Fruit fly (Drosophila melanogaster) whole organism, embryonic: ENCODE measurements around the gene dmrt11E.

Source experiments
- Aef1 ChIP-seq: fragments of 200-800 bp; sonication (Bioruptor generic); IDR thresholded peaks from 3 replicates; pipeline ENCODE4 v1.3.6; 2022; ENCODE audit warnings: missing biosample characterization, missing genetic modification characterization
- Antp ChIP-seq: fragments of 200-800 bp; sonication (Bioruptor generic); optimal IDR thresholded peaks from 3 replicates; lab custom pipeline; 2016; ENCODE audit warnings: missing biosample characterization, missing genetic modification characterization
- Awh ChIP-seq: fragments of 200-800 bp; sonication (Bioruptor generic); IDR thresholded peaks from 2 replicates; pipeline ENCODE4, ENCODE4 v1.3.6; 2022; ENCODE audit warnings: missing biosample characterization, missing genetic modification characterization
- BtbVII ChIP-seq: fragments of 200-800 bp; sonication (Bioruptor generic); optimal IDR thresholded peaks from 3 replicates; lab custom pipeline; 2017; ENCODE audit warnings: missing biosample characterization, mild to moderate bottlenecking, missing genetic modification characterization
- CG11093 ChIP-seq: fragments of 200-800 bp; sonication (Bioruptor generic); IDR thresholded peaks from 3 replicates; pipeline ENCODE4 v1.3.6; 2022; ENCODE audit warnings: missing biosample characterization, missing genetic modification characterization
- CG11398 ChIP-seq: fragments of 200-800 bp; sonication (Bioruptor generic); optimal IDR thresholded peaks from 2 replicates; lab custom pipeline; 2016; ENCODE audit warnings: missing biosample characterization, missing genetic modification characterization
- CG13287 ChIP-seq: fragments of 200-800 bp; sonication (Bioruptor generic); IDR thresholded peaks from 2 replicates; pipeline ENCODE4 v1.3.6; 2022; ENCODE audit warnings: missing biosample characterization, missing genetic modification characterization; ENCODE audit not compliant: partially characterized antibody
- CG13296 ChIP-seq: fragments of 200-800 bp; sonication (Bioruptor generic); optimal IDR thresholded peaks from 3 replicates; lab custom pipeline; 2018; ENCODE audit warnings: missing biosample characterization, mild to moderate bottlenecking, missing genetic modification characterization
- CG13424 ChIP-seq: fragments of 200-800 bp; sonication (Bioruptor generic); optimal IDR thresholded peaks from 2 replicates; lab custom pipeline; 2019; ENCODE audit warnings: missing biosample characterization, mild to moderate bottlenecking, missing genetic modification characterization, moderate library complexity
- CG18764 ChIP-seq: fragments of 200-800 bp; sonication (Bioruptor generic); optimal IDR thresholded peaks from 3 replicates; lab custom pipeline; 2016; ENCODE audit warnings: missing biosample characterization, missing genetic modification characterization
- CG2712 ChIP-seq: fragments of 200-800 bp; optimal IDR thresholded peaks from 3 replicates; lab custom pipeline; 2019; ENCODE audit warnings: missing biosample characterization, mild to moderate bottlenecking, missing genetic modification characterization, moderate library complexity
- CG3281 ChIP-seq: fragments of 200-800 bp; sonication (Bioruptor generic); optimal IDR thresholded peaks from 3 replicates; lab custom pipeline; 2017; ENCODE audit warnings: missing biosample characterization, mild to moderate bottlenecking, missing genetic modification characterization
- CG7357 ChIP-seq: fragments of 200-800 bp; sonication (Bioruptor generic); IDR thresholded peaks from 3 replicates; pipeline ENCODE4 v1.3.6; 2022; ENCODE audit warnings: missing biosample characterization, missing genetic modification characterization
- CG8478 ChIP-seq: fragments of >200 bp; optimal IDR thresholded peaks from 2 replicates; lab custom pipeline; 2018
- CG9609 ChIP-seq: fragments of 200-800 bp; sonication (Bioruptor generic); optimal IDR thresholded peaks from 3 replicates; lab custom pipeline; 2016; ENCODE audit warnings: missing biosample characterization, missing genetic modification characterization
- CG9727 ChIP-seq: fragments of 200-800 bp; sonication (Bioruptor generic); optimal IDR thresholded peaks from 3 replicates; lab custom pipeline; 2017; ENCODE audit warnings: missing biosample characterization, mild to moderate bottlenecking, missing genetic modification characterization
- Gug ChIP-seq: fragments of 200-800 bp; sonication (Bioruptor generic); IDR thresholded peaks from 4 replicates; pipeline ENCODE4 v1.3.6; 2022; ENCODE audit warnings: missing biosample characterization, missing genetic modification characterization
- HmgZ ChIP-seq: fragments of 200-800 bp; sonication (Bioruptor generic); optimal IDR thresholded peaks from 2 replicates; lab custom pipeline; 2018; ENCODE audit warnings: missing biosample characterization, mild to moderate bottlenecking, missing genetic modification characterization
- Hr78 ChIP-seq, 2 experiments: fragments of 200-800 bp in 1 of 2; fragments of >200 bp in 1 of 2; sonication (Bioruptor generic) in 1 of 2; optimal IDR thresholded peaks; 2 replicates each; lab custom pipeline; 2017 to 2019; ENCODE audit warnings: missing biosample characterization in 2 of 2, missing genetic modification characterization in 2 of 2, mild to moderate bottlenecking in 1 of 2, moderate library complexity in 1 of 2
- Lpt ChIP-seq: fragments of >200 bp; optimal IDR thresholded peaks from 2 replicates; lab custom pipeline; 2018; ENCODE audit warnings: missing biosample characterization, missing genetic modification characterization
- Opbp ChIP-seq: fragments of 200-800 bp; sonication (Bioruptor generic); IDR thresholded peaks from 3 replicates; pipeline ENCODE4 v1.3.6; 2022; ENCODE audit warnings: missing biosample characterization, missing genetic modification characterization; ENCODE audit not compliant: partially characterized antibody
- PHDP ChIP-seq: fragments of 200-800 bp; sonication (Bioruptor generic); optimal IDR thresholded peaks from 3 replicates; lab custom pipeline; 2018; ENCODE audit warnings: missing biosample characterization, mild to moderate bottlenecking, missing genetic modification characterization, moderate library complexity
- Ptx1 ChIP-seq: fragments of 200-800 bp; sonication (Bioruptor generic); IDR thresholded peaks from 2 replicates; pipeline ENCODE4 v1.3.6; 2022; ENCODE audit warnings: missing biosample characterization, missing genetic modification characterization
- Side ChIP-seq: fragments of 200-800 bp; sonication (Bioruptor generic); optimal IDR thresholded peaks from 2 replicates; lab custom pipeline; 2016; ENCODE audit warnings: missing biosample characterization, missing genetic modification characterization
- Sin3A ChIP-seq: fragments of >200 bp; optimal IDR thresholded peaks from 2 replicates; lab custom pipeline; 2018
- Ssrp ChIP-seq: fragments of 200-800 bp; sonication (Bioruptor generic); optimal IDR thresholded peaks from 2 replicates; lab custom pipeline; 2018; ENCODE audit warnings: missing biosample characterization, mild to moderate bottlenecking, missing genetic modification characterization, moderate library complexity
- Xbp1 ChIP-seq: fragments of 200-800 bp; sonication (Bioruptor generic); optimal IDR thresholded peaks from 3 replicates; lab custom pipeline; 2016; ENCODE audit warnings: missing biosample characterization, mild to moderate bottlenecking, missing genetic modification characterization
- YL-1 ChIP-seq: fragments of 200-800 bp; sonication (Bioruptor generic); optimal IDR thresholded peaks from 3 replicates; lab custom pipeline; 2017; ENCODE audit warnings: missing biosample characterization, mild to moderate bottlenecking, missing genetic modification characterization
- bcd ChIP-seq: fragments of 200-800 bp; sonication (Bioruptor generic); optimal IDR thresholded peaks from 2 replicates; lab custom pipeline; 2017; ENCODE audit warnings: missing biosample characterization, mild to moderate bottlenecking, missing genetic modification characterization
- caup ChIP-seq: fragments of 200-800 bp; sonication (Bioruptor generic); optimal IDR thresholded peaks from 3 replicates; lab custom pipeline; 2017; ENCODE audit warnings: missing biosample characterization, mild to moderate bottlenecking, missing genetic modification characterization, moderate library complexity; ENCODE audit not compliant: severe bottlenecking
- crol ChIP-seq: fragments of 200-800 bp; sonication (Bioruptor generic); IDR thresholded peaks from 2 replicates; pipeline ENCODE4 v1.3.6; 2022; ENCODE audit warnings: missing biosample characterization, missing genetic modification characterization
- da ChIP-seq: fragments of 200-800 bp; sonication (Bioruptor generic); optimal IDR thresholded peaks from 2 replicates; lab custom pipeline; 2016; ENCODE audit warnings: missing biosample characterization, missing genetic modification characterization
- fd96Cb ChIP-seq: fragments of 200-800 bp; sonication (Bioruptor generic); optimal IDR thresholded peaks from 2 replicates; lab custom pipeline; 2018; ENCODE audit warnings: missing biosample characterization, mild to moderate bottlenecking, missing genetic modification characterization, moderate library complexity
- gem ChIP-seq: fragments of 200-800 bp; sonication (Bioruptor generic); optimal IDR thresholded peaks from 2 replicates; lab custom pipeline; 2019; ENCODE audit warnings: missing biosample characterization, mild to moderate bottlenecking, missing genetic modification characterization, moderate library complexity
- hth ChIP-seq: fragments of >200 bp; optimal IDR thresholded peaks from 2 replicates; lab custom pipeline; 2017; ENCODE audit warnings: inconsistent platforms
- ind ChIP-seq: fragments of 200-800 bp; sonication (Bioruptor generic); optimal IDR thresholded peaks from 3 replicates; lab custom pipeline; 2016; ENCODE audit warnings: missing biosample characterization, missing genetic modification characterization
- maf-S ChIP-seq: fragments of 200-800 bp; sonication (Bioruptor generic); optimal IDR thresholded peaks from 2 replicates; lab custom pipeline; 2016; ENCODE audit warnings: missing biosample characterization, missing genetic modification characterization
- mirr ChIP-seq: fragments of 200-800 bp; sonication (Bioruptor generic); optimal IDR thresholded peaks from 3 replicates; lab custom pipeline; 2018; ENCODE audit warnings: missing biosample characterization, mild to moderate bottlenecking, missing genetic modification characterization
- nom ChIP-seq: fragments of 200-800 bp; sonication (Bioruptor generic); optimal IDR thresholded peaks from 2 replicates; lab custom pipeline; 2017; ENCODE audit warnings: missing biosample characterization, missing genetic modification characterization, mild to moderate bottlenecking, moderate library complexity, missing genetic modification reagents
- pum ChIP-seq: fragments of 200-800 bp; sonication (Bioruptor generic); optimal IDR thresholded peaks from 2 replicates; lab custom pipeline; 2016; ENCODE audit warnings: missing biosample characterization, missing genetic modification characterization
- pzg ChIP-seq: fragments of 200-800 bp; sonication (Bioruptor generic); optimal IDR thresholded peaks from 3 replicates; lab custom pipeline; 2018; ENCODE audit warnings: missing biosample characterization, mild to moderate bottlenecking, missing genetic modification characterization, moderate library complexity
- repo ChIP-seq: fragments of 200-800 bp; sonication (Bioruptor generic); optimal IDR thresholded peaks from 2 replicates; lab custom pipeline; 2016; ENCODE audit warnings: missing biosample characterization, missing genetic modification characterization
- rib ChIP-seq: fragments of 200-800 bp; sonication (Bioruptor generic); IDR thresholded peaks from 2 replicates; pipeline ENCODE4 v1.3.6; 2022; ENCODE audit warnings: missing biosample characterization, missing genetic modification characterization
- sim ChIP-seq: fragments of 200-800 bp; sonication (Bioruptor generic); IDR thresholded peaks from 2 replicates; pipeline ENCODE4 v1.3.6; 2022; ENCODE audit warnings: missing biosample characterization, missing genetic modification characterization
- tap ChIP-seq: fragments of 200-800 bp; optimal IDR thresholded peaks from 3 replicates; lab custom pipeline; 2019; ENCODE audit warnings: missing biosample characterization, mild to moderate bottlenecking, missing genetic modification characterization, moderate library complexity
- trem ChIP-seq: fragments of 200-800 bp; optimal IDR thresholded peaks from 3 replicates; lab custom pipeline; 2019; ENCODE audit warnings: missing biosample characterization, mild to moderate bottlenecking, missing genetic modification characterization, moderate library complexity
- trh ChIP-seq: fragments of 200-800 bp; sonication (Bioruptor generic); optimal IDR thresholded peaks from 2 replicates; lab custom pipeline; 2016; ENCODE audit warnings: missing biosample characterization, missing genetic modification characterization
- vfl ChIP-seq: fragments of 200-800 bp; sonication (Bioruptor generic); optimal IDR thresholded peaks from 2 replicates; lab custom pipeline; 2016; ENCODE audit warnings: missing biosample characterization, missing genetic modification characterization
- wdn ChIP-seq: fragments of 200-800 bp; sonication (Bioruptor generic); IDR thresholded peaks from 2 replicates; pipeline ENCODE4 v1.3.6; 2022; ENCODE audit warnings: missing biosample characterization, missing genetic modification characterization

Gene dmrt11E

DNA sequence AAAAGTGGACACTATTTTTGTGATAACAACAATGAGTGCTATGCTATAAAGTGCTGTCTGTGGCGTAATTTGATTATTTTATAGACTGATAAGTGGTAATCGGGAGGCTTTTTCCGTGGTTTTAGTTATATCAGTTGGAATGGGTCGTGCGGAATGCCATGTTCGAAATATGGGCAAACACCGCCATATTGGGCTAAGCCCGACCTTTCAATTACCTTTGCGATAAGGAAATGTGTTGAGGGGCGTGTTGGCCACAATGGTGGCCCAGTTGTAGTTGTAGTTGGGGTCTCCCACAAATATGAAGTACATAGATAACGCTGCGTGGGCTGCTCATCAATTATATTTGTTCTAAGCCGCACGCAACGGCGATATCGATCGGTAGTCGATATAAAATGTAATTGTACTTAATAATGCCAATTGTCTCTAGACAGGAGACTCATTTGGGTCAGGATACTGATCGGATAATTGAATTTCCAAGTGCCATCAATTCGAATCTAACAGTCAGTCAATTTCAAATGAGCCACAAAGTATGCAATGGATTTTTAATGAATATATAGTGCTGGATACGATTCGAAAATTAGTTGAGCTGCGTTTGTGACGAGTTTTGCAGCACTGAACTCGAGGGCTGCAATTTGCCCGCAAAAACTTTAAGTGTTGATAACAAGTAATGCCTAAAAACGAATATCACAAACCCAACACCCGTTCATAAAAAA lies 33.4 kb upstream of the dmrt11E start (continued):
- no peak for TF ChIP-seq CG3281

DNA sequence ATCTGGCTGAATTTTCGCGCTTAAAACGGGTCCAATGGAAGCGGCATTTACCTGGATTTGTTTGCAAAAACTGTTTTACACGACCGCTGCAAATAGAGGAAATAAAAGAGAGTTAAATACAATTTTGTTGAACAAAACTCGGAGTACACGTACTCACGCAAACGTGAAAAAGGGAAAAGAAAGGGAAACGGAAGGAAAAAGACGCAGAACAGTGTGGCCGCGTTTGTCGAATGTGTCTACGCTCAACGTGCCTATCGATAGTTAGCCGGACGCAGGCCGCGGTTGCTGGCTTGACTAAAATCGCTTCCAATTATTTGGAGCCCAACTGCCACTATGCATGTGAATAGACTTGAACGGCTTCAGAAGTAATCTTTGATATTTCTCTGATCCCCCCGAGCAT lies 30.5 kb upstream of the dmrt11E start, which contains the start of gene RpS15Aa:
Gene RpS15Aa, minus strand, starts transcription at position 252 of the 400 bp plus-strand sequence.
- no peak for TF ChIP-seq hth (lab: Kevin White, UChicago)
- TF ChIP-seq gem (tag; lab: Kevin White, UChicago): peak; percentile 24
- peak; percentile 66 for TF ChIP-seq repo
- TF ChIP-seq CG13296: peak; percentile 79
- peak; percentile 50 for TF ChIP-seq CG18764 (GFP tag; lab: Kevin White, UChicago)
- TF ChIP-seq Xbp1: peak; percentile 74
- peak; percentile 57; the same call in 1 of the 2 replicates for TF ChIP-seq wdn (GFP tag; lab: Robert Waterston, UW)
- peak; percentile 62 for TF ChIP-seq trh
- TF ChIP-seq CG13287 (GFP tag; lab: Robert Waterston, UW): peak; percentile 40
- TF ChIP-seq CG7357 (GFP tag; lab: Robert Waterston, UW): no peak
- peak; percentile 55 for TF ChIP-seq trem (tag; lab: Kevin White, UChicago)
- TF ChIP-seq Ptx1 (GFP tag; lab: Robert Waterston, UW): peak; percentile 68
- peak; percentile 69 for TF ChIP-seq BtbVII (GFP tag; lab: Kevin White, UChicago)
- TF ChIP-seq mirr (GFP tag; lab: Kevin White, UChicago): peak; percentile 82
- peak; percentile 90 for TF ChIP-seq caup (GFP tag; lab: Kevin White, UChicago)
- TF ChIP-seq da (GFP tag; lab: Kevin White, UChicago): peak; percentile 36
- peak; percentile 68 for TF ChIP-seq CG2712 (tag; lab: Kevin White, UChicago)
- TF ChIP-seq ind (GFP tag; lab: Kevin White, UChicago): peak; percentile 43
- no peak for TF ChIP-seq vfl
- TF ChIP-seq CG11398 (GFP tag; lab: Kevin White, UChicago): peak; percentile 76
- peak; percentile 39; the same call in 1 of the 2 replicates for TF ChIP-seq crol
- TF ChIP-seq pzg (GFP tag; lab: Kevin White, UChicago): peak; percentile 79
- TF ChIP-seq Aef1 (GFP tag; lab: Robert Waterston, UW): peak; percentile 67
- TF ChIP-seq CG9727: peak; percentile 81
- no peak for TF ChIP-seq CG8478 (lab: Kevin White, UChicago)
- 0 out of 3 replicates have a peak, but pooled peaks have one; percentile 23 for TF ChIP-seq CG11093 (GFP tag; lab: Robert Waterston, UW)
- peak; percentile 84 for TF ChIP-seq rib (GFP tag; lab: Robert Waterston, UW)
- TF ChIP-seq CG13424 (tag; lab: Kevin White, UChicago): peak; percentile 37
- peak; percentile 21 for TF ChIP-seq Sin3A (lab: Kevin White, UChicago)
- TF ChIP-seq maf-S (GFP tag; lab: Kevin White, UChicago): peak; percentile 59
- TF ChIP-seq Side (GFP tag; lab: Kevin White, UChicago): peak; percentile 81
- TF ChIP-seq bcd (GFP tag; lab: Kevin White, UChicago): peak; percentile 87
- peak; percentile 66 for TF ChIP-seq PHDP (tag; lab: Kevin White, UChicago)
- TF ChIP-seq Lpt (GFP tag; lab: Kevin White, UChicago): no peak
- peak; percentile 86 for TF ChIP-seq nom (GFP tag; lab: Kevin White, UChicago)
- peak; percentile 82 for TF ChIP-seq YL-1 (GFP tag; lab: Kevin White, UChicago)
- peak; percentile 64; the same call in 3 of the 4 replicates for TF ChIP-seq Gug
- peak; percentile 69 for TF ChIP-seq Antp (GFP tag; lab: Kevin White, UChicago)
- TF ChIP-seq fd96Cb: no peak
- TF ChIP-seq HmgZ (tag; lab: Kevin White, UChicago): peak; percentile 57
- peak; percentile 62 for TF ChIP-seq Awh
- TF ChIP-seq Opbp: peak; percentile 76
- TF ChIP-seq Ssrp (tag; lab: Kevin White, UChicago): peak; percentile 22
- peak; percentile 58 for TF ChIP-seq tap (tag; lab: Kevin White, UChicago)
- peak; percentile 77 for TF ChIP-seq CG9609 (GFP tag; lab: Kevin White, UChicago)
- peak; percentile 38 for TF ChIP-seq pum (GFP tag; lab: Kevin White, UChicago)
- TF ChIP-seq Hr78 (GFP tag; optimal IDR thresholded peaks at IDR 0.05; lab: Kevin White, UChicago): no peak
- TF ChIP-seq sim (GFP tag; lab: Robert Waterston, UW): no peak; the same call in 1 of the 2 replicates
